Fruit fly (Drosophila melanogaster) Kc167 (cell line): ENCODE measurements around the gene PK1-R.

ENCODE experiments used
- Myc ChIP-seq: fragments of >200 bp; optimal IDR thresholded peaks from 2 replicates; lab custom pipeline; 2017; ENCODE audit warnings: missing external identifiers
- Sin3A ChIP-seq: fragments of >200 bp; optimal IDR thresholded peaks from 2 replicates; lab custom pipeline; 2018; ENCODE audit warnings: missing external identifiers
- h ChIP-seq: fragments of >200 bp; optimal IDR thresholded peaks from 3 replicates; lab custom pipeline; 2018; ENCODE audit warnings: missing external identifiers
- insv ChIP-seq: fragments of >200 bp; optimal IDR thresholded peaks from 3 replicates; lab custom pipeline; 2018; ENCODE audit warnings: missing external identifiers
- psq ChIP-seq: fragments of >200 bp; optimal IDR thresholded peaks from 2 replicates; lab custom pipeline; 2017; ENCODE audit warnings: missing external identifiers
- ttk ChIP-seq: sonication (Bioruptor generic); optimal IDR thresholded peaks from 2 replicates; lab custom pipeline; 2017; ENCODE audit warnings: missing external identifiers

PK1-R gene

dm6 chr3R:14107597-14107996 is 4.7 kb upstream of the PK1-R start:
- TF ChIP-seq insv (lab: Kevin White, UChicago) (no peak), psq (lab: Kevin White, UChicago) (no peak), h (no peak), Sin3A (lab: Kevin White, UChicago) (no peak), Myc (lab: Kevin White, UChicago) (no peak)

dm6 chr3R:14100962-14101361 is 2.0 kb downstream of the PK1-R start:
- TF ChIP-seq Sin3A (lab: Kevin White, UChicago): no peak
- TF ChIP-seq insv (lab: Kevin White, UChicago): no peak
- TF ChIP-seq psq (lab: Kevin White, UChicago): no peak
- TF ChIP-seq ttk (lab: Kevin White, UChicago): no peak
- no peak for TF ChIP-seq Myc (lab: Kevin White, UChicago)
- no peak for TF ChIP-seq h

- TF ChIP-seq insv (lab: Kevin White, UChicago) (no peak), h (no peak), Myc (lab: Kevin White, UChicago) (no peak), Sin3A (lab: Kevin White, UChicago) (no peak), psq (lab: Kevin White, UChicago) (no peak), ttk (lab: Kevin White, UChicago) (no peak)
Observed at dm6 chr3R:14098527-14099109, 4.3 kb downstream of the PK1-R start.

dm6 chr3R:14097980-14098379 is 4.9 kb downstream of the PK1-R start, which contains the start of gene CG9920:
CG9920 (minus strand) TSS chr3R:14098080.
- TF ChIP-seq insv (lab: Kevin White, UChicago) (no peak), psq (lab: Kevin White, UChicago) (no peak), ttk (lab: Kevin White, UChicago) (no peak), Myc (lab: Kevin White, UChicago) (no peak), Sin3A (lab: Kevin White, UChicago) (no peak), h (no peak)

- TF ChIP-seq ttk (lab: Kevin White, UChicago): no peak
Observed at dm6 chr3R:14096792-14097191, 6.1 kb downstream of the PK1-R start, which contains the start of gene CCHa1. CCHa1 (minus strand) TSS chr3R:14096835.

- TF ChIP-seq Myc (lab: Kevin White, UChicago) (no peak), psq (lab: Kevin White, UChicago) (no peak), ttk (lab: Kevin White, UChicago) (no peak), Sin3A (lab: Kevin White, UChicago) (no peak), h (no peak), insv (lab: Kevin White, UChicago) (no peak)
Observed at dm6 chr3R:14095916-14096315, 7.0 kb downstream of the PK1-R start.

- TF ChIP-seq ttk (lab: Kevin White, UChicago): no peak
- TF ChIP-seq Myc (lab: Kevin White, UChicago): no peak
- no peak for TF ChIP-seq h
Observed at dm6 chr3R:14095428-14095827, 7.5 kb downstream of the PK1-R start.

dm6 chr3R:14088887-14089567 is 13.9 kb downstream of the PK1-R start, which contains the start of gene Npc2b:
Npc2b (plus strand) TSS chr3R:14089517.
- TF ChIP-seq Sin3A (lab: Kevin White, UChicago) (no peak), ttk (lab: Kevin White, UChicago) (no peak), h (no peak), insv (lab: Kevin White, UChicago) (no peak), Myc (lab: Kevin White, UChicago) (no peak), psq (lab: Kevin White, UChicago) (no peak)

- TF ChIP-seq psq (lab: Kevin White, UChicago) (no peak), Myc (lab: Kevin White, UChicago) (no peak), Sin3A (lab: Kevin White, UChicago) (no peak), insv (lab: Kevin White, UChicago) (no peak), h (no peak), ttk (lab: Kevin White, UChicago) (no peak)
Observed at dm6 chr3R:14088157-14088556, 14.8 kb downstream of the PK1-R start.

dm6 chr3R:14085555-14085954 is 17.4 kb downstream of the PK1-R start:
- TF ChIP-seq h (no peak), Sin3A (lab: Kevin White, UChicago) (no peak), Myc (lab: Kevin White, UChicago) (no peak), psq (lab: Kevin White, UChicago) (no peak), ttk (lab: Kevin White, UChicago) (no peak), insv (lab: Kevin White, UChicago) (no peak)

- no peak for TF ChIP-seq psq (lab: Kevin White, UChicago)
- no peak for TF ChIP-seq Sin3A (lab: Kevin White, UChicago)
- TF ChIP-seq h: no peak
- no peak for TF ChIP-seq Myc (lab: Kevin White, UChicago)
- no peak for TF ChIP-seq insv (lab: Kevin White, UChicago)
- TF ChIP-seq ttk (lab: Kevin White, UChicago): no peak
Observed at dm6 chr3R:14081526-14081925, 21.4 kb downstream of the PK1-R start.

- TF ChIP-seq Myc (lab: Kevin White, UChicago) (no peak), insv (lab: Kevin White, UChicago) (no peak)
Observed at dm6 chr3R:14077026-14077425, 25.9 kb downstream of the PK1-R start.
